Worm (Caenorhabditis elegans) whole organism, young adult: Measurements from ENCODE around the gene R10H10.7.

Experiments
- B0035.1 ChIP-seq: sonication (generic microtip); optimal IDR thresholded peaks from 2 replicates; lab custom pipeline; 2016; ENCODE audit warnings: missing genetic modification characterization, mild to moderate bottlenecking, missing compliant biosample characterization, missing genotype, missing genetic modification reagents
- B0261.1 ChIP-seq: sonication (generic microtip); optimal IDR thresholded peaks from 2 replicates; lab custom pipeline; 2016; ENCODE audit warnings: mild to moderate bottlenecking, missing genetic modification characterization, moderate library complexity, missing compliant biosample characterization
- F49E8.2 ChIP-seq: sonication (generic microtip); optimal IDR thresholded peaks from 3 replicates; lab custom pipeline; 2017; ENCODE audit warnings: missing genetic modification characterization, mild to moderate bottlenecking, missing compliant biosample characterization, antibody characterized with exemption, moderate library complexity; ENCODE audit not compliant: insufficient read depth
- K11D2.4 ChIP-seq: fragments of 200-800 bp; sonication (Bioruptor generic); IDR thresholded peaks from 2 replicates; pipeline ENCODE4 v1.3.6; 2022; ENCODE audit warnings: missing genetic modification reagents, missing genetic modification characterization, missing compliant biosample characterization
- ceh-100 ChIP-seq: fragments of 200-800 bp; sonication (Bioruptor generic); IDR thresholded peaks from 2 replicates; pipeline ENCODE4 v1.3.6; 2022; ENCODE audit warnings: missing genetic modification reagents, missing genetic modification characterization, missing compliant biosample characterization
- madf-6 ChIP-seq: fragments of 200-800 bp; sonication (Bioruptor generic); IDR thresholded peaks from 2 replicates; pipeline ENCODE4 v1.3.6; 2022; ENCODE audit warnings: missing genetic modification reagents, missing genetic modification characterization, missing compliant biosample characterization
- nhr-179 ChIP-seq: sonication (generic microtip); optimal IDR thresholded peaks from 2 replicates; lab custom pipeline; 2016; ENCODE audit warnings: mild to moderate bottlenecking, missing genetic modification characterization, missing compliant biosample characterization
- ztf-25 ChIP-seq: fragments of 200-800 bp; sonication (Bioruptor generic); IDR thresholded peaks from 2 replicates; pipeline ENCODE4 v1.3.6; 2022; ENCODE audit warnings: missing genetic modification reagents, missing genetic modification characterization, missing compliant biosample characterization

- TF ChIP-seq ztf-25 (GFP tag; lab: Robert Waterston, UW) = no peak
- no peak for TF ChIP-seq F49E8.2 (tag; lab: Kevin White, UChicago)
- no peak for TF ChIP-seq madf-6 (GFP tag; lab: Robert Waterston, UW)
- TF ChIP-seq ceh-100 (GFP tag; lab: Robert Waterston, UW) = no peak
- no peak for TF ChIP-seq B0035.1 (tag; lab: Kevin White, UChicago)
- TF ChIP-seq K11D2.4 (GFP tag; lab: Robert Waterston, UW) = no peak
- no peak for TF ChIP-seq B0261.1 (tag; lab: Kevin White, UChicago)
- TF ChIP-seq nhr-179 (tag; lab: Kevin White, UChicago) = no peak
These were observed 22.7 kb upstream of the R10H10.7 start, which contains the start of gene ins-1 for ce11 chrIV:10436401-10436800.
